Fruit fly (Drosophila melanogaster) whole organism, embryonic: ENCODE measurements around the gene CG3726.

Source experiments
- CG10209 ChIP-seq: fragments of 200-800 bp; sonication (Bioruptor generic); optimal IDR thresholded peaks from 3 replicates; lab custom pipeline; 2017; ENCODE audit warnings: missing biosample characterization, mild to moderate bottlenecking, missing genetic modification characterization, missing genetic modification reagents
- CG1024 ChIP-seq: fragments of 200-800 bp; sonication (Bioruptor generic); IDR thresholded peaks from 2 replicates; pipeline ENCODE4 v1.3.6; 2022; ENCODE audit warnings: missing biosample characterization, missing genetic modification characterization
- CG11247 ChIP-seq: fragments of 200-800 bp; sonication (Bioruptor generic); IDR thresholded peaks from 2 replicates; pipeline ENCODE4 v1.3.6; 2022; ENCODE audit warnings: missing biosample characterization, missing genetic modification characterization
- CG11456 ChIP-seq: fragments of 200-800 bp; sonication (Bioruptor generic); IDR thresholded peaks from 3 replicates; pipeline ENCODE4 v1.3.6; 2022; ENCODE audit warnings: missing biosample characterization, missing genetic modification characterization
- CG13123 ChIP-seq: fragments of 200-800 bp; sonication (Bioruptor generic); optimal IDR thresholded peaks from 2 replicates; lab custom pipeline; 2016; ENCODE audit warnings: missing biosample characterization, missing genetic modification characterization
- CG13287 ChIP-seq: fragments of 200-800 bp; sonication (Bioruptor generic); IDR thresholded peaks from 2 replicates; pipeline ENCODE4 v1.3.6; 2022; ENCODE audit warnings: missing biosample characterization, missing genetic modification characterization; ENCODE audit not compliant: partially characterized antibody
- CG13424 ChIP-seq: fragments of 200-800 bp; sonication (Bioruptor generic); optimal IDR thresholded peaks from 2 replicates; lab custom pipeline; 2019; ENCODE audit warnings: missing biosample characterization, mild to moderate bottlenecking, missing genetic modification characterization, moderate library complexity
- CG3065 ChIP-seq: fragments of 200-800 bp; sonication (Bioruptor generic); optimal IDR thresholded peaks from 2 replicates; lab custom pipeline; 2016; ENCODE audit warnings: missing biosample characterization, missing genetic modification characterization
- CG32532 ChIP-seq: fragments of 200-800 bp; sonication (Bioruptor generic); IDR thresholded peaks from 2 replicates; pipeline ENCODE4 v1.3.6; 2022; ENCODE audit warnings: missing biosample characterization, missing genetic modification characterization
- CG34376 ChIP-seq: fragments of 200-800 bp; sonication (Bioruptor generic); optimal IDR thresholded peaks from 2 replicates; lab custom pipeline; 2018; ENCODE audit warnings: missing biosample characterization, mild to moderate bottlenecking, missing genetic modification characterization
- CG42726 ChIP-seq: fragments of 200-800 bp; sonication (Bioruptor generic); IDR thresholded peaks from 2 replicates; pipeline ENCODE4 v1.3.6; 2022; ENCODE audit warnings: missing biosample characterization, missing genetic modification characterization; ENCODE audit not compliant: partially characterized antibody
- CG4360 ChIP-seq: fragments of 200-800 bp; sonication (Bioruptor generic); IDR thresholded peaks from 2 replicates; pipeline ENCODE4 v1.3.6; 2022; ENCODE audit warnings: missing biosample characterization, missing genetic modification characterization
- CG43689 ChIP-seq: fragments of 200-800 bp; sonication (Bioruptor generic); IDR thresholded peaks from 2 replicates; pipeline ENCODE4 v1.3.6; 2022; ENCODE audit warnings: missing biosample characterization, missing genetic modification characterization
- CG4707 ChIP-seq: fragments of 200-800 bp; sonication (Bioruptor generic); optimal IDR thresholded peaks from 2 replicates; lab custom pipeline; 2018; ENCODE audit warnings: missing biosample characterization, mild to moderate bottlenecking, missing genetic modification characterization, moderate library complexity
- CG4730 ChIP-seq: fragments of 200-800 bp; sonication (Bioruptor generic); IDR thresholded peaks from 2 replicates; pipeline ENCODE4 v1.3.6; 2022; ENCODE audit warnings: missing biosample characterization, missing genetic modification characterization
- CG6791 ChIP-seq: fragments of 200-800 bp; sonication (Bioruptor generic); IDR thresholded peaks from 3 replicates; pipeline ENCODE4 v1.3.6; 2022; ENCODE audit warnings: missing biosample characterization, missing genetic modification characterization; ENCODE audit not compliant: partially characterized antibody
- CG7786 ChIP-seq: fragments of 200-800 bp; sonication (Bioruptor generic); optimal IDR thresholded peaks from 2 replicates; lab custom pipeline; 2016; ENCODE audit warnings: missing biosample characterization, missing genetic modification characterization
- CG8281 ChIP-seq: fragments of 200-800 bp; sonication (Bioruptor generic); optimal IDR thresholded peaks from 2 replicates; lab custom pipeline; 2018; ENCODE audit warnings: missing biosample characterization, mild to moderate bottlenecking, missing genetic modification characterization, moderate library complexity
- CkIIα-i1 ChIP-seq: fragments of 200-800 bp; sonication (Bioruptor generic); IDR thresholded peaks from 2 replicates; pipeline ENCODE4 v1.3.6; 2022; ENCODE audit warnings: missing biosample characterization, missing genetic modification characterization
- D19B ChIP-seq: fragments of 200-800 bp; sonication (Bioruptor generic); optimal IDR thresholded peaks from 2 replicates; lab custom pipeline; 2017; ENCODE audit warnings: missing biosample characterization, mild to moderate bottlenecking, missing genetic modification characterization
- Dfd ChIP-seq, 2 experiments: fragments of >200 bp; optimal IDR thresholded peaks; 2 replicates each; lab custom pipeline; 2017; ENCODE audit warnings: missing biosample characterization in 2 of 2, missing genetic modification characterization in 2 of 2
- Dip3 ChIP-seq: fragments of 200-800 bp; sonication (Bioruptor generic); optimal IDR thresholded peaks from 3 replicates; lab custom pipeline; 2016; ENCODE audit warnings: missing biosample characterization, missing genetic modification characterization
- Dll ChIP-seq: fragments of 200-800 bp; sonication (Bioruptor generic); IDR thresholded peaks from 4 replicates; pipeline ENCODE4 v1.3.6; 2022; ENCODE audit warnings: missing biosample characterization, missing genetic modification characterization; ENCODE audit not compliant: partially characterized antibody
- Fer2 ChIP-seq: fragments of 200-800 bp; sonication (Bioruptor generic); optimal IDR thresholded peaks from 2 replicates; lab custom pipeline; 2018; ENCODE audit warnings: missing biosample characterization, mild to moderate bottlenecking, missing genetic modification characterization, moderate library complexity
- H15 ChIP-seq: fragments of 200-800 bp; sonication (Bioruptor generic); IDR thresholded peaks from 3 replicates; pipeline ENCODE4 v1.3.6; 2022; ENCODE audit warnings: missing biosample characterization, missing genetic modification characterization
- HLH3B ChIP-seq: fragments of 200-800 bp; sonication (Bioruptor generic); IDR thresholded peaks from 2 replicates; pipeline ENCODE4 v1.3.6; 2022; ENCODE audit warnings: missing biosample characterization, missing genetic modification characterization
- HmgZ ChIP-seq: fragments of 200-800 bp; sonication (Bioruptor generic); optimal IDR thresholded peaks from 2 replicates; lab custom pipeline; 2018; ENCODE audit warnings: missing biosample characterization, mild to moderate bottlenecking, missing genetic modification characterization
- Hmr ChIP-seq: fragments of 200-800 bp; sonication (Bioruptor generic); optimal IDR thresholded peaks from 3 replicates; lab custom pipeline; 2017; ENCODE audit warnings: mild to moderate bottlenecking, missing biosample characterization, missing genetic modification reagents, missing genetic modification characterization
- Mad ChIP-seq: fragments of 200-800 bp; sonication (Bioruptor generic); optimal IDR thresholded peaks from 2 replicates; lab custom pipeline; 2016; ENCODE audit warnings: missing biosample characterization, missing genetic modification characterization
- Max ChIP-seq: fragments of 200-800 bp; sonication (Bioruptor generic); optimal IDR thresholded peaks from 2 replicates; lab custom pipeline; 2016; ENCODE audit warnings: missing biosample characterization, mild to moderate bottlenecking, missing genetic modification characterization
- NK7.1 ChIP-seq: fragments of 200-800 bp; sonication (Bioruptor generic); optimal IDR thresholded peaks from 3 replicates; lab custom pipeline; 2016; ENCODE audit warnings: missing biosample characterization, missing genetic modification characterization
- Neu2 ChIP-seq: fragments of 200-800 bp; sonication (Bioruptor generic); optimal IDR thresholded peaks from 3 replicates; lab custom pipeline; 2016; ENCODE audit warnings: missing biosample characterization, missing genetic modification characterization, borderline replicate concordance
- PHDP ChIP-seq: fragments of 200-800 bp; sonication (Bioruptor generic); optimal IDR thresholded peaks from 3 replicates; lab custom pipeline; 2018; ENCODE audit warnings: missing biosample characterization, mild to moderate bottlenecking, missing genetic modification characterization, moderate library complexity
- Sry-δ ChIP-seq: fragments of 200-800 bp; sonication (Bioruptor generic); optimal IDR thresholded peaks from 2 replicates; lab custom pipeline; 2016; ENCODE audit warnings: missing biosample characterization, missing genetic modification characterization
- Usf ChIP-seq: fragments of 200-800 bp; sonication (Bioruptor generic); optimal IDR thresholded peaks from 2 replicates; lab custom pipeline; 2017; ENCODE audit warnings: missing genotype, missing biosample characterization, missing genetic modification characterization
- crp ChIP-seq, 2 experiments: fragments of 200-800 bp; sonication (Bioruptor generic); optimal IDR thresholded peaks; 2 replicates in 1 of 2; 3 replicates in 1 of 2; lab custom pipeline; 2017; ENCODE audit warnings: missing biosample characterization in 2 of 2, missing genetic modification characterization in 2 of 2, mild to moderate bottlenecking in 1 of 2, moderate library complexity in 1 of 2
- dati ChIP-seq: fragments of 200-800 bp; sonication (Bioruptor generic); IDR thresholded peaks from 2 replicates; pipeline ENCODE4 v1.3.6; 2022; ENCODE audit warnings: missing biosample characterization, missing genetic modification characterization
- esg ChIP-seq: fragments of 200-800 bp; sonication (Bioruptor generic); conservative IDR thresholded peaks from 2 replicates; pipeline ENCODE4 v1.3.6; 2022; ENCODE audit warnings: missing biosample characterization, missing genetic modification characterization
- eve ChIP-seq, 2 experiments: fragments of >200 bp; optimal IDR thresholded peaks; 2 replicates each; lab custom pipeline; 2017; ENCODE audit warnings: missing biosample characterization in 2 of 2, missing genetic modification characterization in 2 of 2
- fd96Cb ChIP-seq: fragments of 200-800 bp; sonication (Bioruptor generic); optimal IDR thresholded peaks from 2 replicates; lab custom pipeline; 2018; ENCODE audit warnings: missing biosample characterization, mild to moderate bottlenecking, missing genetic modification characterization, moderate library complexity
- her ChIP-seq: fragments of 200-800 bp; sonication (Bioruptor generic); optimal IDR thresholded peaks from 2 replicates; lab custom pipeline; 2016; ENCODE audit warnings: missing biosample characterization, missing genetic modification characterization
- ind ChIP-seq: fragments of 200-800 bp; sonication (Bioruptor generic); optimal IDR thresholded peaks from 3 replicates; lab custom pipeline; 2016; ENCODE audit warnings: missing biosample characterization, missing genetic modification characterization
- nau ChIP-seq: fragments of 200-800 bp; sonication (Bioruptor generic); optimal IDR thresholded peaks from 3 replicates; lab custom pipeline; 2017; ENCODE audit warnings: missing biosample characterization, mild to moderate bottlenecking, missing genetic modification characterization, missing genetic modification reagents
- phol ChIP-seq: fragments of 200-800 bp; sonication (Bioruptor generic); optimal IDR thresholded peaks from 3 replicates; lab custom pipeline; 2018; ENCODE audit warnings: missing biosample characterization, mild to moderate bottlenecking, missing genetic modification characterization, moderate library complexity
- pum ChIP-seq: fragments of 200-800 bp; sonication (Bioruptor generic); optimal IDR thresholded peaks from 2 replicates; lab custom pipeline; 2016; ENCODE audit warnings: missing biosample characterization, missing genetic modification characterization
- rib ChIP-seq: fragments of 200-800 bp; sonication (Bioruptor generic); IDR thresholded peaks from 2 replicates; pipeline ENCODE4 v1.3.6; 2022; ENCODE audit warnings: missing biosample characterization, missing genetic modification characterization
- slp2 ChIP-seq: fragments of 200-800 bp; sonication (Bioruptor generic); optimal IDR thresholded peaks from 2 replicates; lab custom pipeline; 2016; ENCODE audit warnings: missing biosample characterization, missing genetic modification characterization
- sr ChIP-seq: fragments of 200-800 bp; sonication (Bioruptor generic); IDR thresholded peaks from 3 replicates; pipeline ENCODE4 v1.3.6; 2022; ENCODE audit warnings: missing biosample characterization, missing genetic modification characterization
- vnd ChIP-seq: fragments of 200-800 bp; sonication (Bioruptor generic); IDR thresholded peaks from 3 replicates; pipeline ENCODE4 v1.3.6; 2022; ENCODE audit warnings: missing biosample characterization, missing genetic modification characterization; ENCODE audit not compliant: partially characterized antibody
- zen2 ChIP-seq: fragments of 200-800 bp; sonication (Bioruptor generic); IDR thresholded peaks from 3 replicates; pipeline ENCODE4 v1.3.6; 2022; ENCODE audit warnings: missing biosample characterization, missing genetic modification characterization; ENCODE audit not compliant: partially characterized antibody

Gene CG3726

dm6 chrX:5879543-5879943 lies 37.4 kb upstream of the CG3726 start, which contains the start of the genes Usp30 and CG16721 (continued):
- TF ChIP-seq Dfd (GFP tag; optimal IDR thresholded peaks at IDR 0.05; lab: Kevin White, UChicago): no peak
- TF ChIP-seq CG3065 (GFP tag; lab: Kevin White, UChicago): no peak
- TF ChIP-seq Dll (GFP tag; lab: Robert Waterston, UW): peak; percentile 83
- TF ChIP-seq Dip3 (GFP tag; lab: Kevin White, UChicago): peak; percentile 58
- no peak for TF ChIP-seq H15
- TF ChIP-seq PHDP (tag; lab: Kevin White, UChicago): peak; percentile 44
- TF ChIP-seq CG8281 (tag; lab: Kevin White, UChicago): no peak
- TF ChIP-seq zen2 (GFP tag; lab: Robert Waterston, UW): peak; percentile 47; the same call in 1 of the 3 replicates
- TF ChIP-seq pum (GFP tag; lab: Kevin White, UChicago): peak; percentile 31
- no peak for TF ChIP-seq NK7.1 (GFP tag; lab: Kevin White, UChicago)
- no peak for TF ChIP-seq esg
- TF ChIP-seq CG4707: no peak
- TF ChIP-seq Mad (GFP tag; lab: Kevin White, UChicago): peak; percentile 7
- no peak for TF ChIP-seq sr (GFP tag; lab: Robert Waterston, UW)
- TF ChIP-seq CG13424 (tag; lab: Kevin White, UChicago): no peak
- TF ChIP-seq CG4730 (GFP tag; lab: Robert Waterston, UW): no peak
- no peak for TF ChIP-seq CG4360 (GFP tag; lab: Robert Waterston, UW)
- TF ChIP-seq her (GFP tag; lab: Kevin White, UChicago): peak; percentile 56
- TF ChIP-seq dati (GFP tag; lab: Robert Waterston, UW): no peak
- TF ChIP-seq Hmr (GFP tag; lab: Kevin White, UChicago): no peak
- no peak for TF ChIP-seq CkIIα-i1
- peak; percentile 46 for TF ChIP-seq CG34376 (GFP tag; lab: Kevin White, UChicago)
- peak; percentile 40; the same call in 1 of the 2 replicates for TF ChIP-seq CG11247
- TF ChIP-seq Max: peak; percentile 39
- TF ChIP-seq CG32532 (GFP tag; lab: Robert Waterston, UW): 0 out of 2 replicates have a peak, but pooled peaks have one; percentile 28
- TF ChIP-seq CG43689 (GFP tag; lab: Robert Waterston, UW): no peak
- no peak for TF ChIP-seq HLH3B (GFP tag; lab: Robert Waterston, UW)
- peak; percentile 14 for TF ChIP-seq slp2 (GFP tag; lab: Kevin White, UChicago)
- peak; percentile 61; the same call in 2 of the 3 replicates for TF ChIP-seq vnd (GFP tag; lab: Robert Waterston, UW)
- peak; percentile 42 to 88 for TF ChIP-seq crp (GFP tag; optimal IDR thresholded peaks at IDR 0.05; lab: Kevin White, UChicago)
- no peak for TF ChIP-seq CG10209 (GFP tag; lab: Kevin White, UChicago)
- TF ChIP-seq nau (GFP tag; lab: Kevin White, UChicago): no peak
- no peak for TF ChIP-seq eve (GFP tag; optimal IDR thresholded peaks at IDR 0.05; lab: Kevin White, UChicago)
- TF ChIP-seq Usf: no peak
- peak; percentile 75 for TF ChIP-seq Sry-δ (GFP tag; lab: Kevin White, UChicago)
- TF ChIP-seq CG11456 (GFP tag; lab: Robert Waterston, UW): peak; percentile 42; the same call in 1 of the 3 replicates
- TF ChIP-seq Neu2: no peak
- peak; percentile 71; the same call in 2 of the 3 replicates for TF ChIP-seq CG6791 (GFP tag; lab: Robert Waterston, UW)
- peak; percentile 3 for TF ChIP-seq Fer2 (tag; lab: Kevin White, UChicago)
- TF ChIP-seq CG13287: peak; percentile 89
- peak; percentile 54 for TF ChIP-seq CG7786 (GFP tag; lab: Kevin White, UChicago)
- TF ChIP-seq fd96Cb (tag; lab: Kevin White, UChicago): no peak
- no peak for TF ChIP-seq D19B (GFP tag; lab: Kevin White, UChicago)
- no peak for TF ChIP-seq rib (GFP tag; lab: Robert Waterston, UW)
- peak; percentile 55 for TF ChIP-seq phol (tag; lab: Kevin White, UChicago)
- peak; percentile 42 for TF ChIP-seq ind (GFP tag; lab: Kevin White, UChicago)
- TF ChIP-seq HmgZ (tag; lab: Kevin White, UChicago): peak; percentile 76
- TF ChIP-seq CG13123 (GFP tag; lab: Kevin White, UChicago): peak; percentile 45
- no peak for TF ChIP-seq CG1024 (GFP tag; lab: Robert Waterston, UW)
- TF ChIP-seq CG42726 (GFP tag; lab: Robert Waterston, UW): peak; percentile 47; the same call in 1 of the 2 replicates
